Fruit fly (Drosophila melanogaster) whole organism, embryonic: ENCODE measurements around the gene CG43052.

Experiments
- Abd-B ChIP-seq: fragments of 200-800 bp; sonication (Bioruptor generic); optimal IDR thresholded peaks from 2 replicates; lab custom pipeline; 2018; ENCODE audit warnings: missing biosample characterization, mild to moderate bottlenecking, missing genetic modification characterization, moderate library complexity
- CG14860 ChIP-seq: fragments of 200-800 bp; sonication (Bioruptor generic); IDR thresholded peaks from 3 replicates; pipeline ENCODE4 v1.3.6; 2022; ENCODE audit warnings: missing biosample characterization, missing genetic modification characterization; ENCODE audit not compliant: partially characterized antibody
- CG2889 ChIP-seq: fragments of 200-800 bp; sonication (Bioruptor generic); IDR thresholded peaks from 3 replicates; pipeline ENCODE4 v1.3.6; 2022; ENCODE audit warnings: missing biosample characterization, missing genetic modification characterization
- CG34422 ChIP-seq: fragments of 200-800 bp; sonication (Bioruptor generic); IDR thresholded peaks from 3 replicates; pipeline ENCODE4 v1.3.6; 2022; ENCODE audit warnings: missing biosample characterization, missing genetic modification characterization
- CG7786 ChIP-seq: fragments of 200-800 bp; sonication (Bioruptor generic); optimal IDR thresholded peaks from 2 replicates; lab custom pipeline; 2016; ENCODE audit warnings: missing biosample characterization, missing genetic modification characterization
- Dll ChIP-seq: fragments of 200-800 bp; sonication (Bioruptor generic); IDR thresholded peaks from 4 replicates; pipeline ENCODE4 v1.3.6; 2022; ENCODE audit warnings: missing biosample characterization, missing genetic modification characterization; ENCODE audit not compliant: partially characterized antibody
- Opbp ChIP-seq: fragments of 200-800 bp; sonication (Bioruptor generic); IDR thresholded peaks from 3 replicates; pipeline ENCODE4 v1.3.6; 2022; ENCODE audit warnings: missing biosample characterization, missing genetic modification characterization; ENCODE audit not compliant: partially characterized antibody
- dysf ChIP-seq: fragments of 200-800 bp; sonication (Bioruptor generic); IDR thresholded peaks from 3 replicates; pipeline ENCODE4 v1.3.6; 2022; ENCODE audit warnings: missing biosample characterization, missing genetic modification characterization
- unc-4 ChIP-seq: fragments of 200-800 bp; sonication (Bioruptor generic); IDR thresholded peaks from 2 replicates; pipeline ENCODE4 v1.3.6; 2022; ENCODE audit warnings: missing biosample characterization, missing genetic modification characterization; ENCODE audit not compliant: partially characterized antibody

DNA sequence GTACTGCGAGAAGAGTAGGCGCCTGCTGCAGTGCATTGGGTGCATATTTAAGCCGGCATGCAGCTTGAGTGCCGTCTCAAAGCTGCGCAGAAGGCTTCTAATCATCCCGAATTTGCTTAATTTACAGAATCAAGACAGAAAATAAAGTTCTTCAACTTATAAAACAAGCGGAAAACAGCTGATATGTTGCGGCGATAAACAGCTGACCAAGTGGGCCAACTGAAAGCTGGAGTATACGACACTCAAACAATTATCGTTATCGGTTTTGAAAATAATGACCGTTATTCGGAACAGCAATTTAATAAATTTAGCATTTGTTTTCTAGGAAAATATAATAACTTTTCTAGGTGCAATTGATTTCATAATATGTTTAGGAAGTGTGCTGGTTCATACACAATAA lies 3.3 kb upstream of the CG43052 start, which contains the start of gene mTTF:
- TF ChIP-seq CG14860 (GFP tag; lab: Robert Waterston, UW) (peak; percentile 36; the same call in 1 of the 3 replicates), CG34422 (GFP tag; lab: Robert Waterston, UW) (0 out of 3 replicates have a peak, but pooled peaks have one; percentile 42), Abd-B (GFP tag; lab: Kevin White, UChicago) (no peak), dysf (GFP tag; lab: Robert Waterston, UW) (no peak), Opbp (peak; percentile 46; the same call in 2 of the 3 replicates), CG2889 (GFP tag; lab: Robert Waterston, UW) (no peak), CG7786 (no peak), unc-4 (peak; percentile 43; the same call in 1 of the 2 replicates), Dll (GFP tag; lab: Robert Waterston, UW) (peak; percentile 60; the same call in 3 of the 4 replicates)
